Worm (Caenorhabditis elegans): ENCODE results near the gene H39E23.3.
A peak's percentile ranks its signal among the peaks of the same experiment; 100 is the strongest.

H39E23.3 gene

DNA sequence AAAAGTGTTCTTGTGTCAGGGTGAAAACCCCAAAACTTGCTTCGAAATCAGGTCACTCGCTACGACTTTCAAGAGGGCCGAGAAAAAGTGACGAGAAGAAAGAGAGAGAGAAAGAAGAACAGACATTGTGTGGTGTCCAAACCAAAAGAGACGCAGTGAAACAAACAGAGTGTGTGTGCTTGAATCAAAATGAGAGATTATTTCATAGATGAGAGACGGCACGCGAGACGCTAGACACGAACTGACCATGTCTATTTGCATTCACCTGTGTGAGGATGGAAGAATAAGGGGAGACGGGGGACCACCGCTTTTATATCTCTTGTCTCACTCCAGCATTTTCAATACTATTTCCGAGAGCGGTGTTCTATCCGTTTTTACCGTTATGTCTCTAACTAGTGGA is 28.5 kb downstream of the H39E23.3 start:
- no peak for TF ChIP-seq die-1 (tag; optimal IDR thresholded peaks at IDR 0.05)
- TF ChIP-seq ztf-6 (GFP tag; IDR thresholded peaks at IDR 0.05), result no peak
- peak; percentile 24 for TF ChIP-seq unc-62 (GFP tag; optimal IDR thresholded peaks at IDR 0.05)
- TF ChIP-seq hlh-12 (tag; optimal IDR thresholded peaks at IDR 0.05), result no peak
- TF ChIP-seq nhr-120 (GFP tag; IDR thresholded peaks at IDR 0.05), result no peak
- TF ChIP-seq nhr-80 (tag; optimal IDR thresholded peaks at IDR 0.05), result peak; percentile 58
- no peak for TF ChIP-seq T07F8.4 (tag; optimal IDR thresholded peaks at IDR 0.05)
- peak; percentile 36; the same call in 1 of the 2 replicates for TF ChIP-seq mcd-1 (GFP tag; IDR thresholded peaks at IDR 0.05)
- peak; percentile 71 for TF ChIP-seq ceh-27 (GFP tag; optimal IDR thresholded peaks at IDR 0.05)
- no peak for TF ChIP-seq lsy-27 (tag; optimal IDR thresholded peaks at IDR 0.05; ENCODE audit: borderline replicate concordance, insufficient read depth)
- no peak for TF ChIP-seq snpc-1.1 (tag; optimal IDR thresholded peaks at IDR 0.05; ENCODE audit: insufficient read depth)
- peak; percentile 1 for TF ChIP-seq tbp1 (GFP tag; optimal IDR thresholded peaks at IDR 0.05)
- no peak for TF ChIP-seq C17E4.6 (GFP tag; IDR thresholded peaks at IDR 0.05)
- no peak for TF ChIP-seq nhr-90 (tag; optimal IDR thresholded peaks at IDR 0.05)
- no peak for TF ChIP-seq bed-1 (GFP tag; IDR thresholded peaks at IDR 0.05)
- no peak for TF ChIP-seq B0261.1 (tag; optimal IDR thresholded peaks at IDR 0.05)
- TF ChIP-seq fkh-3 (tag; optimal IDR thresholded peaks at IDR 0.05), result no peak
- TF ChIP-seq F33H1.4 (GFP tag; IDR thresholded peaks at IDR 0.05), result no peak
- TF ChIP-seq chd-7 (tag; optimal IDR thresholded peaks at IDR 0.05), result no peak
- TF ChIP-seq C06A6.2 (GFP tag; conservative IDR thresholded peaks at IDR 0.05), result no peak
- no peak for TF ChIP-seq aptf-2 (GFP tag; conservative IDR thresholded peaks at IDR 0.05)
- TF ChIP-seq ztf-3 (GFP tag; optimal IDR thresholded peaks at IDR 0.05), result no peak
- TF ChIP-seq mel-28 (tag; optimal IDR thresholded peaks at IDR 0.05; ENCODE audit: borderline replicate concordance), result no peak
- TF ChIP-seq cebp-2 (GFP tag; IDR thresholded peaks at IDR 0.05), result no peak
- TF ChIP-seq rpc-1 (optimal IDR thresholded peaks at IDR 0.05), result no peak
- no peak for TF ChIP-seq rpc-1 (tag; optimal IDR thresholded peaks at IDR 0.05)
- TF ChIP-seq ZK185.1 (tag; optimal IDR thresholded peaks at IDR 0.05; ENCODE audit: poor library complexity, severe bottlenecking), result no peak
- TF ChIP-seq ceh-91 (GFP tag; IDR thresholded peaks at IDR 0.05), result no peak
- TF ChIP-seq athp-1 (tag; optimal IDR thresholded peaks at IDR 0.05), result no peak
- peak; percentile 30; the same call in 1 of the 2 replicates for TF ChIP-seq dox-1 (GFP tag; IDR thresholded peaks at IDR 0.05)
- peak; percentile 22 for TF ChIP-seq attf-5 (GFP tag; optimal IDR thresholded peaks at IDR 0.05)
- no peak for TF ChIP-seq lin-54 (GFP tag; optimal IDR thresholded peaks at IDR 0.05)
- TF ChIP-seq K12H6.12 (tag; optimal IDR thresholded peaks at IDR 0.05), result peak; percentile 22
- no peak for TF ChIP-seq snpc-3.4 (tag; optimal IDR thresholded peaks at IDR 0.05)
- no peak for TF ChIP-seq ztf-22 (GFP tag; optimal IDR thresholded peaks at IDR 0.05)
- no peak for TF ChIP-seq attf-6 (GFP tag; IDR thresholded peaks at IDR 0.05)
- TF ChIP-seq akir-1 (GFP tag; optimal IDR thresholded peaks at IDR 0.05), result no peak
- TF ChIP-seq B0336.3 (GFP tag; IDR thresholded peaks at IDR 0.05), result peak; percentile 13; the same call in 1 of the 2 replicates
- peak; percentile 63 for TF ChIP-seq lin-40 (tag; optimal IDR thresholded peaks at IDR 0.05)
- no peak for TF ChIP-seq B0035.1 (tag; optimal IDR thresholded peaks at IDR 0.05)
- peak; percentile 3 for TF ChIP-seq atf-7 (tag; optimal IDR thresholded peaks at IDR 0.05)
- TF ChIP-seq tbx-9 (tag; optimal IDR thresholded peaks at IDR 0.05; ENCODE audit: borderline replicate concordance), result no peak
- TF ChIP-seq hmg-1.2 (GFP tag; IDR thresholded peaks at IDR 0.05), result peak; percentile 89
- TF ChIP-seq zfh-2 (GFP tag; conservative IDR thresholded peaks at IDR 0.05), result 0 out of 2 replicates have a peak, but pooled peaks have one; percentile 5
- peak; percentile 14; the same call in 1 of the 2 replicates for TF ChIP-seq nfyb-1 (GFP tag; IDR thresholded peaks at IDR 0.05)
- TF ChIP-seq Y79H2A.3 (GFP tag; conservative IDR thresholded peaks at IDR 0.05), result no peak
- no peak for TF ChIP-seq efl-1 (GFP tag; optimal IDR thresholded peaks at IDR 0.05)
- TF ChIP-seq sptf-2 (GFP tag; optimal IDR thresholded peaks at IDR 0.05), result no peak

Measured in whole organism, young adult.